Fruit fly (Drosophila melanogaster): ENCODE results near the gene CG34428.

DNA sequence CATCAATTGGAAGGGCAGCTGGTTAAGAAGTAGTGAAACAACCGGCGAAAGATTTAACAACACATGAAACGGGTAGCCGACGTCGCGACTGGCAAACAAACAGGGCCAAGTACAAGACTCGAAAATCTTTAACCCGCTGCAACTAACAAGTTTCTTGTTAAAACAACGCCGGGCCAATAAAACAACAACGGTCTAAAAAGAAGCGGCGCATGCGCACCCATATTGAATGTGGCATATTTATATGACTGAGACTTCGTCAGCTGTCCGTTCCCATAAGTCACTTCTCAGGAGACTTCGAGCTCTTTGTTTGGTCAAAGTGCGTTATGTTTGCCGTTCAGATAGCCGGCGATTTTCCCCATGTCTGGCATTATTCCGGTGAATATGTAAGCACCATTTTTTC lies 49.9 kb downstream of the CG34428 start:
- no peak for TF ChIP-seq CG31365 (tag; optimal IDR thresholded peaks at IDR 0.05)
- no peak for TF ChIP-seq gt (GFP tag; IDR thresholded peaks at IDR 0.05)
- no peak for TF ChIP-seq CTCF (GFP tag; optimal IDR thresholded peaks at IDR 0.05)
- no peak for TF ChIP-seq pan (optimal IDR thresholded peaks at IDR 0.05)
- TF ChIP-seq pan (GFP tag; optimal IDR thresholded peaks at IDR 0.05 in 1 of 2, IDR thresholded peaks at IDR 0.05 in 1 of 2) = no peak
- no peak for TF ChIP-seq PHDP (tag; optimal IDR thresholded peaks at IDR 0.05)
- no peak for TF ChIP-seq CG15269 (tag; optimal IDR thresholded peaks at IDR 0.05)
- no peak for TF ChIP-seq jing (GFP tag; optimal IDR thresholded peaks at IDR 0.05)
- TF ChIP-seq CG1602 (GFP tag; optimal IDR thresholded peaks at IDR 0.05) = no peak
- no peak for TF ChIP-seq ERR (GFP tag; optimal IDR thresholded peaks at IDR 0.05)
- TF ChIP-seq CG3838 (GFP tag; optimal IDR thresholded peaks at IDR 0.05) = no peak

Data from whole organism, embryonic.